Worm (Caenorhabditis elegans): Measurements from ENCODE around the gene str-226.
"Not testable (repeated sequence)": the region's sequence is repeated elsewhere in the genome, so short reads cannot be mapped to it uniquely, and the experiment has no call there.

ce11 chrV:3506252-3506651 is 6.2 kb upstream of the str-226 start, which contains the start of gene ugt-64:
- not testable (repeated sequence) for TF ChIP-seq lin-39 (tag; optimal IDR thresholded peaks at IDR 0.05); ZK546.5 (tag; optimal IDR thresholded peaks at IDR 0.05); ama-1 (optimal IDR thresholded peaks at IDR 0.05); jun-1 (tag; optimal IDR thresholded peaks at IDR 0.05); fos-1 (tag; optimal IDR thresholded peaks at IDR 0.05); ceh-28 (tag; optimal IDR thresholded peaks at IDR 0.05)

Data from whole organism, L3 larva.